Fruit fly (Drosophila melanogaster) S2 (cell line): ENCODE data around the gene CG17249.

Source experiments
- CG8478 ChIP-seq: fragments of >200 bp; optimal IDR thresholded peaks from 2 replicates; lab custom pipeline; 2018
- CTCF ChIP-seq, 2 experiments: fragments of >200 bp; optimal IDR thresholded peaks; 2 replicates each; lab custom pipeline; 2018

DNA sequence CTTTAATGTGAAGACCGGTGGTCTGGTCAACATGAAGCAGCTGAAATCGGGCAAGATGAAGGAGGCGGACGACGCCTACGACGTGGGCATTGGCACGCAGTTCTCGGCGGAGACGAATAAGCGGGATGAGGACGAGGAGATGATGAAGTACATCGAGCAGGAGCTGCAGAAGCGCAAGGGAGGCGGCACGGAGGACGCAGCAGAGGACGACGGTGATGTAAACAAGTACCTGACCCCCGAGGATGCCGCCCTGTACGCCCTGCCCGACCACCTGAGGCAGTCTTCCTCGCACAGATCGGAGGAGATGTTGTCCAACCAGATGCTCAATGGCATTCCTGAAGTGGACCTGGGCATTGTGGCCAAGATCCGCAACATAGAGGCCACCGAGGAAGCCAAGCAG lies 18.3 kb upstream of the CG17249 start:
- TF ChIP-seq CG8478 (lab: Kevin White, UChicago) (no peak), CTCF (optimal IDR thresholded peaks at IDR 0.05; lab: Kevin White, UChicago) (no peak)
